Worm (Caenorhabditis elegans): ENCODE data around the gene mnat-1.

mnat-1 gene

ce11 chrII:2442243-2442642, 36.2 kb downstream of the mnat-1 start (continued):
- no peak for TF ChIP-seq lin-13 (GFP tag; optimal IDR thresholded peaks at IDR 0.05)
- TF ChIP-seq snu-23 (GFP tag; optimal IDR thresholded peaks at IDR 0.05), result peak; percentile 40
- TF ChIP-seq nhr-76 (tag; optimal IDR thresholded peaks at IDR 0.05), result no peak
- no peak for TF ChIP-seq nhr-11 (tag; optimal IDR thresholded peaks at IDR 0.05)
- no peak for TF ChIP-seq sptf-1 (tag; optimal IDR thresholded peaks at IDR 0.05)
- no peak for TF ChIP-seq ceh-90 (tag; optimal IDR thresholded peaks at IDR 0.05)
- TF ChIP-seq blmp-1 (tag; optimal IDR thresholded peaks at IDR 0.05), result peak; percentile 75
- peak in 2 of 3 experiments; percentile 20 to 21 for TF ChIP-seq dpl-1 (GFP tag; optimal IDR thresholded peaks at IDR 0.05)
- TF ChIP-seq unc-130 (tag; optimal IDR thresholded peaks at IDR 0.05), result no peak
- no peak for TF ChIP-seq unc-62 (GFP tag; optimal IDR thresholded peaks at IDR 0.05)
- no peak for TF ChIP-seq aly-2 (tag; optimal IDR thresholded peaks at IDR 0.05)
- no peak for TF ChIP-seq nhr-28 (tag; optimal IDR thresholded peaks at IDR 0.05)
- no peak for TF ChIP-seq pqm-1 (tag; optimal IDR thresholded peaks at IDR 0.05)
- no peak for TF ChIP-seq nhr-84 (tag; optimal IDR thresholded peaks at IDR 0.05)

- TF ChIP-seq sptf-1 (tag; optimal IDR thresholded peaks at IDR 0.05) (no peak), dsc-1 (tag; optimal IDR thresholded peaks at IDR 0.05) (no peak)
Measured at ce11 chrII:2440312-2440711, 38.1 kb downstream of the mnat-1 start.

DNA sequence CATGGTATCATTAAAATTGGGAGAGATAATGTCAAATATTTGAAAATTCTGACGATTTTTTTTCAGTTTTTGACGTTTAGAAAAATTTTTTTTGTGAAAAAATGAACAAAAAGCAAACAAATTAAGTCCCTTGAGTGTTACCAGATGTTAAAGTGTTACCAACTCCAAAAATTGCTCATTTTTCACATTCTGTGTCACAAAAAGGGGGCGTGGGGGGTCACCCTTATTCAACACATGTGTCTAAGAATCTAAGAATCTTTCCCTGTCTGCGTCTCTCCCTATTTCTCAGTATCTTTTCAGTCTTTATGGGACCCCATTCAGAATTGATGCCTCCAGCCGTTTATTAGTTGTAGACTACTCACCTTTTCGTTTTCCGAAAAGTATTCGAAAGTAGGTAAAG, 39.5 kb downstream of the mnat-1 start:
- TF ChIP-seq ceh-90 (tag; optimal IDR thresholded peaks at IDR 0.05), result no peak
- TF ChIP-seq isw-1 (GFP tag; IDR thresholded peaks at IDR 0.05), result no peak
- peak; percentile 74 for TF ChIP-seq fkh-4 (tag; optimal IDR thresholded peaks at IDR 0.05; ENCODE audit: borderline replicate concordance)
- no peak for TF ChIP-seq zag-1 (tag; optimal IDR thresholded peaks at IDR 0.05)
- no peak for TF ChIP-seq Y116A8C.19 (tag; optimal IDR thresholded peaks at IDR 0.05; ENCODE audit: borderline replicate concordance)
- no peak for TF ChIP-seq nhr-20 (tag; optimal IDR thresholded peaks at IDR 0.05)
- no peak for TF ChIP-seq tlp-1 (tag; optimal IDR thresholded peaks at IDR 0.05)
- peak; percentile 91 for TF ChIP-seq dsc-1 (tag; optimal IDR thresholded peaks at IDR 0.05)
- TF ChIP-seq efl-1 (optimal IDR thresholded peaks at IDR 0.05), result no peak
- TF ChIP-seq efl-1 (GFP tag; optimal IDR thresholded peaks at IDR 0.05 in 1 of 2), result peak in 1 of 2 experiments; percentile 9
- no peak for TF ChIP-seq fkh-8 (tag; optimal IDR thresholded peaks at IDR 0.05)
- TF ChIP-seq pag-3 (tag; optimal IDR thresholded peaks at IDR 0.05; ENCODE audit: borderline replicate concordance, insufficient read depth), result no peak
- TF ChIP-seq zip-4 (GFP tag; optimal IDR thresholded peaks at IDR 0.05), result no peak

DNA sequence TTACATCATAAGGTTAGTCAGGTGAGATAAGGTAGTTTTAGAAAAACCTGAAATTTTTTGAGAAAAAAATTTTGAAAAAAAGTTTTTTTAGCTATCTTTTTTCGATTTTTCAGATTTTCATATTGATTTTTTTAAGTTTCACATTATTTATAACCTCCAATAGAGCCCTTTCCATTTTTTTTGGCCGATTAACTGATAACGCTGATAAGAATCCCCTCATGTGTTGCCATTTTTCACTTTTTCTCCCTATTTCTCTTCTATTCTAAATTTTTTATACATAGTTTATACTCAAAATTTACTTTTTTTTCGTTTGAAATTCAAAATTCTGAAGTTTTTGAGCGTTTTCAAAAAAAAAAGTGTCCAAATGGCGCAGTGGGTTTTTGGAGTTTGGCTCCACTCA, 40.3 kb downstream of the mnat-1 start:
- no peak for TF ChIP-seq ama-1 (optimal IDR thresholded peaks at IDR 0.05)
- TF ChIP-seq elt-2 (tag; optimal IDR thresholded peaks at IDR 0.05), result peak; percentile 62
- TF ChIP-seq isw-1 (GFP tag; IDR thresholded peaks at IDR 0.05), result no peak

ce11 chrII:2436757-2437156, 41.7 kb downstream of the mnat-1 start:
- peak; percentile 68 for TF ChIP-seq lin-14 (GFP tag; optimal IDR thresholded peaks at IDR 0.05)
- TF ChIP-seq hpl-2 (GFP tag; optimal IDR thresholded peaks at IDR 0.05), result no peak
- TF ChIP-seq pax-3 (tag; optimal IDR thresholded peaks at IDR 0.05), result no peak
- no peak for TF ChIP-seq sptf-1 (tag; optimal IDR thresholded peaks at IDR 0.05)
- no peak for TF ChIP-seq ceh-88 (GFP tag; IDR thresholded peaks at IDR 0.05)
- no peak for TF ChIP-seq skn-1 (tag; optimal IDR thresholded peaks at IDR 0.05)
- no peak for TF ChIP-seq nhr-11 (tag; optimal IDR thresholded peaks at IDR 0.05)
- TF ChIP-seq dsc-1 (tag; optimal IDR thresholded peaks at IDR 0.05), result no peak
- no peak for TF ChIP-seq fkh-10 (GFP tag; optimal IDR thresholded peaks at IDR 0.05)
- no peak for TF ChIP-seq sup-37 (GFP tag; optimal IDR thresholded peaks at IDR 0.05)
- peak; percentile 42 for TF ChIP-seq rnt-1 (tag; optimal IDR thresholded peaks at IDR 0.05)
- TF ChIP-seq ama-1 (optimal IDR thresholded peaks at IDR 0.05), result no peak
- TF ChIP-seq mdl-1 (tag; optimal IDR thresholded peaks at IDR 0.05), result no peak
- no peak for TF ChIP-seq unc-86 (tag; optimal IDR thresholded peaks at IDR 0.05)
- TF ChIP-seq nhr-84 (tag; optimal IDR thresholded peaks at IDR 0.05), result no peak
- TF ChIP-seq nhr-19 (GFP tag; conservative IDR thresholded peaks at IDR 0.05), result no peak
- no peak for TF ChIP-seq snu-23 (GFP tag; optimal IDR thresholded peaks at IDR 0.05)
- TF ChIP-seq ztf-4 (tag; optimal IDR thresholded peaks at IDR 0.05), result no peak
- TF ChIP-seq mab-9 (GFP tag; IDR thresholded peaks at IDR 0.05), result no peak
- peak in 1 of 6 experiments; percentile 25 for TF ChIP-seq elt-3 (tag; optimal IDR thresholded peaks at IDR 0.05)
- no peak for TF ChIP-seq lin-39 (tag; optimal IDR thresholded peaks at IDR 0.05)
- no peak for TF ChIP-seq ztf-11 (tag; optimal IDR thresholded peaks at IDR 0.05)
- no peak for TF ChIP-seq fkh-8 (tag; optimal IDR thresholded peaks at IDR 0.05)
- TF ChIP-seq ets-5 (GFP tag; IDR thresholded peaks at IDR 0.05), result no peak
- TF ChIP-seq alr-1 (tag; optimal IDR thresholded peaks at IDR 0.05; ENCODE audit: borderline replicate concordance), result no peak
- TF ChIP-seq ceh-90 (tag; optimal IDR thresholded peaks at IDR 0.05), result no peak
